Worm (Caenorhabditis elegans): ENCODE measurements around the gene ZK1248.4.
A peak's percentile ranks its signal among the peaks of the same experiment; 100 is the strongest.

ZK1248.4 gene

ce11 chrII:5835146-5835545 is 16.7 kb downstream of the ZK1248.4 start:
- no peak for TF ChIP-seq cog-1 (tag; optimal IDR thresholded peaks at IDR 0.05)
- TF ChIP-seq flt-1 (GFP tag; IDR thresholded peaks at IDR 0.05), result no peak
- TF ChIP-seq tab-1 (GFP tag; IDR thresholded peaks at IDR 0.05), result no peak
- TF ChIP-seq med-1 (GFP tag; optimal IDR thresholded peaks at IDR 0.05; ENCODE audit: insufficient read depth), result no peak
- TF ChIP-seq ztf-29 (GFP tag; IDR thresholded peaks at IDR 0.05), result no peak
- TF ChIP-seq ref-1 (GFP tag; conservative IDR thresholded peaks at IDR 0.05), result no peak
- TF ChIP-seq T22C8.4 (GFP tag; IDR thresholded peaks at IDR 0.05), result no peak
- no peak for TF ChIP-seq ztf-23 (GFP tag; IDR thresholded peaks at IDR 0.05)
- no peak for TF ChIP-seq klf-2 (GFP tag; conservative IDR thresholded peaks at IDR 0.05)

ce11 chrII:5836153-5836719 is 17.8 kb downstream of the ZK1248.4 start, which contains the start of gene fzo-1:
TSS of gene fzo-1 (minus strand) at chrII:5836203.
- TF ChIP-seq ztf-23 (GFP tag; IDR thresholded peaks at IDR 0.05) (peak; percentile 79; the same call in 1 of the 2 replicates), cog-1 (tag; optimal IDR thresholded peaks at IDR 0.05) (peak; percentile 83), ref-1 (GFP tag; conservative IDR thresholded peaks at IDR 0.05) (no peak), tab-1 (GFP tag; IDR thresholded peaks at IDR 0.05) (no peak), klf-2 (GFP tag; conservative IDR thresholded peaks at IDR 0.05) (0 out of 2 replicates have a peak, but pooled peaks have one; percentile 14)

- TF ChIP-seq flt-1 (GFP tag; IDR thresholded peaks at IDR 0.05) (no peak), klf-2 (GFP tag; conservative IDR thresholded peaks at IDR 0.05) (no peak), T22C8.4 (GFP tag; IDR thresholded peaks at IDR 0.05) (no peak), tab-1 (GFP tag; IDR thresholded peaks at IDR 0.05) (no peak), ref-1 (GFP tag; conservative IDR thresholded peaks at IDR 0.05) (no peak), ztf-23 (GFP tag; IDR thresholded peaks at IDR 0.05) (no peak), med-1 (GFP tag; optimal IDR thresholded peaks at IDR 0.05; ENCODE audit: insufficient read depth) (no peak), cog-1 (tag; optimal IDR thresholded peaks at IDR 0.05) (no peak), ztf-29 (GFP tag; IDR thresholded peaks at IDR 0.05) (no peak)
Observed at ce11 chrII:5838453-5838852, 20.1 kb downstream of the ZK1248.4 start, which contains the start of gene ZK1248.15. TSS of gene ZK1248.15 (minus strand) at chrII:5838553.

ce11 chrII:5839227-5839626 is 20.8 kb downstream of the ZK1248.4 start, which contains the start of gene ZK1248.19:
TSS of gene ZK1248.19 (minus strand) at chrII:5839414.
- TF ChIP-seq klf-2 (GFP tag; conservative IDR thresholded peaks at IDR 0.05), result no peak
- TF ChIP-seq med-1 (GFP tag; optimal IDR thresholded peaks at IDR 0.05; ENCODE audit: insufficient read depth), result no peak

- TF ChIP-seq cog-1 (tag; optimal IDR thresholded peaks at IDR 0.05) (no peak), flt-1 (GFP tag; IDR thresholded peaks at IDR 0.05) (no peak), ztf-29 (GFP tag; IDR thresholded peaks at IDR 0.05) (no peak), T22C8.4 (GFP tag; IDR thresholded peaks at IDR 0.05) (no peak), ref-1 (GFP tag; conservative IDR thresholded peaks at IDR 0.05) (no peak)
Observed at ce11 chrII:5841053-5841547, 22.7 kb downstream of the ZK1248.4 start, which contains the start of gene lec-5. TSS of gene lec-5 (minus strand) at chrII:5841103.

- TF ChIP-seq T22C8.4 (GFP tag; IDR thresholded peaks at IDR 0.05) (no peak), flt-1 (GFP tag; IDR thresholded peaks at IDR 0.05) (no peak), ref-1 (GFP tag; conservative IDR thresholded peaks at IDR 0.05) (no peak), klf-2 (GFP tag; conservative IDR thresholded peaks at IDR 0.05) (no peak), med-1 (GFP tag; optimal IDR thresholded peaks at IDR 0.05; ENCODE audit: insufficient read depth) (no peak), tab-1 (GFP tag; IDR thresholded peaks at IDR 0.05) (no peak), ztf-23 (GFP tag; IDR thresholded peaks at IDR 0.05) (no peak), cog-1 (tag; optimal IDR thresholded peaks at IDR 0.05) (no peak), ztf-29 (GFP tag; IDR thresholded peaks at IDR 0.05) (no peak)
Observed at ce11 chrII:5841866-5842265, 23.5 kb downstream of the ZK1248.4 start, which contains the start of gene nep-25. TSS of gene nep-25 (plus strand) at chrII:5842240.

ce11 chrII:5844694-5845129 is 26.3 kb downstream of the ZK1248.4 start:
- peak; percentile 99 for TF ChIP-seq cog-1 (tag; optimal IDR thresholded peaks at IDR 0.05)
- TF ChIP-seq flt-1 (GFP tag; IDR thresholded peaks at IDR 0.05), result peak; percentile 90
- TF ChIP-seq ref-1 (GFP tag; conservative IDR thresholded peaks at IDR 0.05), result no peak
- TF ChIP-seq med-1 (GFP tag; optimal IDR thresholded peaks at IDR 0.05; ENCODE audit: insufficient read depth), result peak; percentile 34
- TF ChIP-seq tab-1 (GFP tag; IDR thresholded peaks at IDR 0.05), result peak; percentile 61; the same call in 1 of the 2 replicates
- peak; percentile 74; the same call in 1 of the 2 replicates for TF ChIP-seq T22C8.4 (GFP tag; IDR thresholded peaks at IDR 0.05)
- peak; percentile 83 for TF ChIP-seq ztf-29 (GFP tag; IDR thresholded peaks at IDR 0.05)
- TF ChIP-seq ztf-23 (GFP tag; IDR thresholded peaks at IDR 0.05), result peak; percentile 90
- TF ChIP-seq klf-2 (GFP tag; conservative IDR thresholded peaks at IDR 0.05), result peak; percentile 53; the same call in 1 of the 2 replicates

ce11 chrII:5845441-5845840 is 27.0 kb downstream of the ZK1248.4 start, which contains the start of the genes ZK1248.17 and H41C03.3:
TSS of gene ZK1248.17 (minus strand) at chrII:5845541.
TSS of gene H41C03.3 (plus strand) at chrII:5845777.
- TF ChIP-seq tab-1 (GFP tag; IDR thresholded peaks at IDR 0.05) (no peak), T22C8.4 (GFP tag; IDR thresholded peaks at IDR 0.05) (no peak), ztf-23 (GFP tag; IDR thresholded peaks at IDR 0.05) (no peak), klf-2 (GFP tag; conservative IDR thresholded peaks at IDR 0.05) (no peak), med-1 (GFP tag; optimal IDR thresholded peaks at IDR 0.05; ENCODE audit: insufficient read depth) (no peak)

ce11 chrII:5846181-5846580 is 27.8 kb downstream of the ZK1248.4 start:
- TF ChIP-seq ref-1 (GFP tag; conservative IDR thresholded peaks at IDR 0.05) (no peak), ztf-29 (GFP tag; IDR thresholded peaks at IDR 0.05) (no peak), T22C8.4 (GFP tag; IDR thresholded peaks at IDR 0.05) (no peak), ztf-23 (GFP tag; IDR thresholded peaks at IDR 0.05) (no peak), klf-2 (GFP tag; conservative IDR thresholded peaks at IDR 0.05) (no peak), cog-1 (tag; optimal IDR thresholded peaks at IDR 0.05) (no peak), med-1 (GFP tag; optimal IDR thresholded peaks at IDR 0.05; ENCODE audit: insufficient read depth) (no peak), tab-1 (GFP tag; IDR thresholded peaks at IDR 0.05) (no peak), flt-1 (GFP tag; IDR thresholded peaks at IDR 0.05) (no peak)

ce11 chrII:5852007-5852406 is 33.6 kb downstream of the ZK1248.4 start, which contains the start of gene H41C03.2:
TSS of gene H41C03.2 (minus strand) at chrII:5852107.
- no peak for TF ChIP-seq ztf-29 (GFP tag; IDR thresholded peaks at IDR 0.05)
- TF ChIP-seq cog-1 (tag; optimal IDR thresholded peaks at IDR 0.05), result no peak
- TF ChIP-seq flt-1 (GFP tag; IDR thresholded peaks at IDR 0.05), result no peak
- TF ChIP-seq med-1 (GFP tag; optimal IDR thresholded peaks at IDR 0.05; ENCODE audit: insufficient read depth), result no peak
- TF ChIP-seq tab-1 (GFP tag; IDR thresholded peaks at IDR 0.05), result no peak
- TF ChIP-seq T22C8.4 (GFP tag; IDR thresholded peaks at IDR 0.05), result no peak
- TF ChIP-seq klf-2 (GFP tag; conservative IDR thresholded peaks at IDR 0.05), result no peak
- no peak for TF ChIP-seq ztf-23 (GFP tag; IDR thresholded peaks at IDR 0.05)
- no peak for TF ChIP-seq ref-1 (GFP tag; conservative IDR thresholded peaks at IDR 0.05)
